Worm (Caenorhabditis elegans) whole organism, mixed stage, embryonic: ENCODE measurements around the gene copb-1.

Experiments used
- M03D4.4 ChIP-seq: sonication (generic microtip); optimal IDR thresholded peaks from 2 replicates; lab custom pipeline; 2017; ENCODE audit warnings: mild to moderate bottlenecking, missing genetic modification characterization, missing compliant biosample characterization
- bed-3 ChIP-seq: fragments of 200-800 bp; sonication (Bioruptor generic); optimal IDR thresholded peaks from 3 replicates; lab custom pipeline; 2018; ENCODE audit warnings: mild to moderate bottlenecking, missing genetic modification characterization, moderate library complexity, missing compliant biosample characterization
- blmp-1 ChIP-seq: fragments of 150-350 bp; optimal IDR thresholded peaks from 2 replicates; lab custom pipeline; 2014; ENCODE audit warnings: missing biosample characterization, missing genetic modification characterization
- ceh-39 ChIP-seq: fragments of 150-350 bp; optimal IDR thresholded peaks from 2 replicates; lab custom pipeline; 2014; ENCODE audit warnings: missing biosample characterization, missing genetic modification characterization
- ceh-43 ChIP-seq: fragments of 200-800 bp; sonication (Bioruptor generic); optimal IDR thresholded peaks from 2 replicates; lab custom pipeline; 2018; ENCODE audit warnings: mild to moderate bottlenecking, missing genetic modification characterization, moderate library complexity, missing compliant biosample characterization
- ceh-83 ChIP-seq: fragments of 200-800 bp; sonication (Bioruptor generic); optimal IDR thresholded peaks from 2 replicates; lab custom pipeline; 2018; ENCODE audit warnings: mild to moderate bottlenecking, missing genetic modification characterization, missing compliant biosample characterization
- ces-1 ChIP-seq: fragments of 150-350 bp; optimal IDR thresholded peaks from 2 replicates; lab custom pipeline; 2014; ENCODE audit warnings: missing biosample characterization, missing genetic modification reagents, missing genetic modification characterization
- cnd-1 ChIP-seq: fragments of 200-800 bp; sonication (Bioruptor generic); optimal IDR thresholded peaks from 2 replicates; lab custom pipeline; 2018; ENCODE audit warnings: mild to moderate bottlenecking, missing genetic modification characterization, missing compliant biosample characterization
- drap-1 ChIP-seq: fragments of 200-800 bp; sonication (Bioruptor generic); optimal IDR thresholded peaks from 3 replicates; lab custom pipeline; 2018; ENCODE audit warnings: mild to moderate bottlenecking, missing genetic modification characterization, missing compliant biosample characterization
- elt-1 ChIP-seq: sonication (generic microtip); optimal IDR thresholded peaks from 2 replicates; lab custom pipeline; 2017; ENCODE audit warnings: missing genetic modification characterization, mild to moderate bottlenecking, missing compliant biosample characterization, antibody characterized with exemption, moderate library complexity, borderline replicate concordance; ENCODE audit not compliant: insufficient read depth
- elt-3 ChIP-seq: fragments of 150-350 bp; optimal IDR thresholded peaks from 2 replicates; lab custom pipeline; 2014; ENCODE audit warnings: missing biosample characterization, missing genetic modification characterization
- flh-1 ChIP-seq: fragments of 200-800 bp; sonication (Bioruptor generic); optimal IDR thresholded peaks from 2 replicates; lab custom pipeline; 2018; ENCODE audit warnings: mild to moderate bottlenecking, missing genetic modification characterization, moderate library complexity, missing compliant biosample characterization
- ham-2 ChIP-seq: fragments of 200-800 bp; sonication (Bioruptor generic); optimal IDR thresholded peaks from 2 replicates; lab custom pipeline; 2018; ENCODE audit warnings: mild to moderate bottlenecking, missing genetic modification characterization, missing compliant biosample characterization
- hlh-1 ChIP-seq: fragments of 150-350 bp; optimal IDR thresholded peaks from 2 replicates; lab custom pipeline; 2014; ENCODE audit warnings: missing biosample characterization, missing genetic modification reagents, missing genetic modification characterization
- lin-13 ChIP-seq: fragments of 150-350 bp; optimal IDR thresholded peaks from 2 replicates; lab custom pipeline; 2014; ENCODE audit warnings: missing biosample characterization, missing genetic modification characterization
- lin-32 ChIP-seq: fragments of 200-800 bp; sonication (Bioruptor generic); optimal IDR thresholded peaks from 2 replicates; lab custom pipeline; 2018; ENCODE audit warnings: mild to moderate bottlenecking, missing genetic modification characterization, missing compliant biosample characterization
- lsy-2 ChIP-seq: fragments of 150-350 bp; optimal IDR thresholded peaks from 2 replicates; lab custom pipeline; 2014; ENCODE audit warnings: missing biosample characterization, missing genetic modification characterization
- mep-1 ChIP-seq: fragments of 150-350 bp; optimal IDR thresholded peaks from 2 replicates; lab custom pipeline; 2017; ENCODE audit warnings: missing biosample characterization, missing genetic modification reagents, missing genetic modification characterization, inconsistent platforms
- mls-2 ChIP-seq: sonication (generic microtip); optimal IDR thresholded peaks from 2 replicates; lab custom pipeline; 2016; ENCODE audit warnings: mild to moderate bottlenecking, missing genetic modification characterization, moderate library complexity, missing compliant biosample characterization
- nhr-12 ChIP-seq: fragments of 150-350 bp; optimal IDR thresholded peaks from 2 replicates; lab custom pipeline; 2014; ENCODE audit warnings: missing biosample characterization, missing genetic modification characterization
- nhr-2 ChIP-seq: fragments of 150-350 bp; optimal IDR thresholded peaks from 2 replicates; lab custom pipeline; 2014; ENCODE audit warnings: missing biosample characterization, missing genetic modification characterization
- nhr-237 ChIP-seq: fragments of 150-350 bp; optimal IDR thresholded peaks from 2 replicates; lab custom pipeline; 2014; ENCODE audit warnings: missing biosample characterization, missing genetic modification characterization
- nhr-28 ChIP-seq: fragments of 150-350 bp; optimal IDR thresholded peaks from 2 replicates; lab custom pipeline; 2014; ENCODE audit warnings: missing biosample characterization, missing genetic modification characterization
- nhr-76 ChIP-seq: sonication (generic microtip); optimal IDR thresholded peaks from 2 replicates; lab custom pipeline; 2017; ENCODE audit warnings: missing biosample characterization, missing genetic modification characterization
- pha-4 ChIP-seq: fragments of 150-350 bp; optimal IDR thresholded peaks from 2 replicates; lab custom pipeline; 2018; ENCODE audit warnings: missing biosample characterization, missing genetic modification reagents, missing genetic modification characterization
- sem-2 ChIP-seq: fragments of 200-800 bp; sonication (Bioruptor generic); optimal IDR thresholded peaks from 2 replicates; lab custom pipeline; 2018; ENCODE audit warnings: mild to moderate bottlenecking, missing genetic modification characterization, missing compliant biosample characterization
- snpc-4 ChIP-seq: fragments of 150-350 bp; optimal IDR thresholded peaks from 2 replicates; lab custom pipeline; 2014; ENCODE audit warnings: missing biosample characterization, missing genetic modification characterization
- sptf-1 ChIP-seq: sonication (generic microtip); optimal IDR thresholded peaks from 2 replicates; lab custom pipeline; 2017; ENCODE audit warnings: mild to moderate bottlenecking, missing genetic modification characterization, moderate library complexity, missing compliant biosample characterization
- unc-120 ChIP-seq: sonication (generic microtip); optimal IDR thresholded peaks from 2 replicates; lab custom pipeline; 2017; ENCODE audit warnings: missing genetic modification characterization, missing compliant biosample characterization; ENCODE audit not compliant: poor library complexity, severe bottlenecking
- unc-62 ChIP-seq: fragments of 150-350 bp; optimal IDR thresholded peaks from 2 replicates; lab custom pipeline; 2014; ENCODE audit warnings: missing biosample characterization, missing genetic modification reagents, missing genetic modification characterization
- zip-8 ChIP-seq: fragments of 150-350 bp; optimal IDR thresholded peaks from 2 replicates; lab custom pipeline; 2014; ENCODE audit warnings: missing biosample characterization, missing genetic modification characterization
- ztf-11 ChIP-seq: fragments of 150-350 bp; optimal IDR thresholded peaks from 2 replicates; lab custom pipeline; 2014; ENCODE audit warnings: missing biosample characterization, missing genetic modification characterization

The copb-1 gene

DNA sequence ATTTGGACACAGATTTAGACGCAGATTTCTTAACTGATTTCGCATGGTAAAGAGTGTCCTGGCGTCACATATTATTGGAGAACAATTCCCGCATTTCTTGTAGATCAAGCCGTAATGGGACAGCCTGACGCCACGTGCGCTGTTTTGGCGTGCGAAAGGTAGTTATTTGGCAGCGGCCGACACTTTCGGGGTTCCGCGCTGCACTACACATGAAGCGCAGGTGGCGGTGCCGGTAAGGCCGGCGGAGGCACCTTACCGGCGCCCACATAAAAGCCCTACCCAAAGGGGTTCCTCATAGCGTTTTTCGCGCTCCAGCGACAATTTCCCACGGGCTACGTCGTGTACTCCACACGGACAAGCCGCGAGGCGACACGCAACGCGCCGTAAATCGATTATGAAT lies 31.5 kb downstream of the copb-1 start:
- TF ChIP-seq hlh-1 (tag; lab: Kevin White, UChicago) = no peak
- no peak for TF ChIP-seq ham-2 (GFP tag; lab: Kevin White, UChicago)
- no peak for TF ChIP-seq nhr-2 (tag; lab: Kevin White, UChicago)
- no peak for TF ChIP-seq pha-4
- no peak for TF ChIP-seq unc-62 (GFP tag; lab: Kevin White, UChicago)

DNA sequence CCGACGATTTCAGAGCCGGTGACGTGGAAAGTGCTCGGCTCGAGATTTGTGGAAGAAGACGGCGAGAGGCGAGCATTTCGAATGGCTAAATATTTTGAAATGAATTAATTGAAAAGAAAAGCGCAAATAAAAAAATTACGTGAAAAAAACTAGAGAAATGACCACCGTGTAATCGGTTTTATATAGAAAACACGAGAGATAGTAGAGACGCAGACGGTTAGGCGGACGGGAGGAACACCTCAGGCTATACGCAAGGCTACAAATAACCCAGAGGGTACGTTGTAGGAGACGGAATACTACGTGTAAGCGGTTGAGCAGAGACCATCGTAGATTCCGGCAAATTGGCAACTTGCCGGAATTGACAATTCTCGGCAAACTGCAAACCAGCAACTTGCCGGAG lies 32.6 kb downstream of the copb-1 start, which contains the start of gene Y25C1A.13:
TSS of gene Y25C1A.13 (minus strand) at position 101 of the 400 bp plus-strand sequence.
- TF ChIP-seq nhr-2 (tag; lab: Kevin White, UChicago) = no peak

DNA sequence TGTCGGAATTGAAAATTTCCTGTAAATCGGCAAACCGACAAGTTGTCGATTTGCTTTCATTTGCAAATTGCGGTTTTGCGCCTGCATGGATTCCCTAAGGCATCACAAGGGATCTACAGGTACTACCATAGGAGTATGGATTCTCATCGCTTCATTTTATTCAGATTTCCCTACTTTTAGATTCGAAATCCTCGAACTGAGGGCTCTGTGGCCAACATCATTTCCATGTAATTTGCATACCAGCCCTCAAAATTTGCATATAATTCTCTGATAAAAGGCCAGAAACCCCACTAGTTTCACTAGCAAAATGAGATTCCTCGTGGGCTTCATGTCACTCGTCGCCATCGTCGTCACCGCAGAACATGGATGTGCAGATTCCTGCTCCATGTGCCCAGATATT lies 33.7 kb downstream of the copb-1 start, which contains the start of gene Y25C1A.2:
TSS of gene Y25C1A.2 (plus strand) at position 301 of the 400 bp plus-strand sequence.
- no peak for TF ChIP-seq lsy-2
- no peak for TF ChIP-seq flh-1 (GFP tag; lab: Kevin White, UChicago)
- no peak for TF ChIP-seq hlh-1 (tag; lab: Kevin White, UChicago)
- TF ChIP-seq ceh-43 = no peak
- TF ChIP-seq nhr-2 (tag; lab: Kevin White, UChicago) = no peak
- no peak for TF ChIP-seq zip-8
- TF ChIP-seq sem-2 (GFP tag; lab: Kevin White, UChicago) = no peak
- TF ChIP-seq bed-3 (GFP tag; lab: Kevin White, UChicago) = no peak
- TF ChIP-seq cnd-1 (tag; lab: Kevin White, UChicago) = no peak
- no peak for TF ChIP-seq elt-3
- no peak for TF ChIP-seq nhr-76 (tag; lab: Kevin White, UChicago)
- no peak for TF ChIP-seq ces-1 (GFP tag; lab: Kevin White, UChicago)
- no peak for TF ChIP-seq lin-13
- no peak for TF ChIP-seq snpc-4 (tag; lab: Kevin White, UChicago)
- no peak for TF ChIP-seq unc-62 (GFP tag; lab: Kevin White, UChicago)
- TF ChIP-seq mep-1 (tag; lab: Kevin White, UChicago) = no peak
- TF ChIP-seq mls-2 = no peak

DNA sequence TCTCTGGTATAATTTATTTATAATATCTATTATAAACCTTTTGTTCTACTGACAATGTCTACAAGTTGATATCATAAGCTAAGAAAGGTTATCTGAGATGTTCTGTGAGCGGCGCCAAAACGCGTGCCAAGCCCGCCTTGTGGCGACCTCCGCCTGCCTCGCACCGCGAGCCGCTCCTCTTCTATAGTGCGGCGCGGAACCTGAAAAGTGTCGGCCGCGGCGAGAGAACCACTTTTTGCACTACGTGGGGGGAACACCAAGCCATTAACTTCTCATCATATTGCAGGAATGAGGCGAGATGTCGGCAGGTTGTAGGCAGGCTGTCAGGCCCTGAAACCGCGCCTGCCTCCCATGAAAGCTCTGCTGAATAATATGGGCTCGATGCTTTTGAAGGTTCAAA lies 34.7 kb downstream of the copb-1 start:
- TF ChIP-seq drap-1 = no peak
- TF ChIP-seq unc-62 (GFP tag; lab: Kevin White, UChicago) = no peak
- TF ChIP-seq pha-4 = no peak
- no peak for TF ChIP-seq nhr-237 (tag; lab: Kevin White, UChicago)
- TF ChIP-seq mep-1 (tag; lab: Kevin White, UChicago) = no peak
- TF ChIP-seq nhr-12 (tag; lab: Kevin White, UChicago) = no peak
- no peak for TF ChIP-seq unc-120 (tag; lab: Kevin White, UChicago)
- TF ChIP-seq mls-2 = no peak
- no peak for TF ChIP-seq nhr-28 (tag; lab: Kevin White, UChicago)
- no peak for TF ChIP-seq ceh-39 (tag; lab: Kevin White, UChicago)
- no peak for TF ChIP-seq cnd-1 (tag; lab: Kevin White, UChicago)
- TF ChIP-seq sptf-1 = no peak
- no peak for TF ChIP-seq elt-3
- TF ChIP-seq zip-8 = no peak
- no peak for TF ChIP-seq lin-13
- no peak for TF ChIP-seq elt-1 (tag; lab: Kevin White, UChicago)
- TF ChIP-seq M03D4.4 (tag; lab: Kevin White, UChicago) = no peak

DNA sequence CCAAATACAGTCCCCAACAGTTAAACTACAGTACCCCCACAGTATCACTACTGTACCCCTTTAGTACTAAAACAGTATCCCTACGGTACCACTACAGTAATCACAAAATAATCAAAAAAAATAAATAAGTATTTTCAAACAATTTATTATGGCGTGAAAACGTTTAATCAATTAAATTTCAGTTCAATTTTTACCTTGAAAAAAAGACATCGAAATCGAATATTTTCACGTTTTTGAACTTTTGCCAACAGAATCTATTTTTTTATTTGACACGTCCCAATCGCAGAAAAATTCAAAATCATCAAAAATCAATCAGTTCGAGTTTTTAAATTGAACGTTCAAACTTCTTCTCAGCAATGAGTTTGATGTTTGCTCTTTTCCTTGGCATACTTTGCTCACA lies 35.3 kb downstream of the copb-1 start, which contains the start of gene clec-123:
TSS of gene clec-123 (plus strand) at position 301 of the 400 bp plus-strand sequence.
- TF ChIP-seq blmp-1 (tag; lab: Kevin White, UChicago) (no peak), M03D4.4 (tag; lab: Kevin White, UChicago) (no peak), ceh-83 (GFP tag; lab: Kevin White, UChicago) (no peak), mep-1 (tag; lab: Kevin White, UChicago) (no peak), ceh-43 (no peak), ceh-39 (tag; lab: Kevin White, UChicago) (no peak), lin-13 (no peak), lin-32 (no peak), zip-8 (no peak), mls-2 (no peak), ces-1 (GFP tag; lab: Kevin White, UChicago) (no peak), ztf-11 (no peak), nhr-237 (tag; lab: Kevin White, UChicago) (no peak), unc-62 (GFP tag; lab: Kevin White, UChicago) (no peak), snpc-4 (tag; lab: Kevin White, UChicago) (no peak), sem-2 (GFP tag; lab: Kevin White, UChicago) (no peak), nhr-12 (tag; lab: Kevin White, UChicago) (no peak)
